Fruit fly (Drosophila melanogaster) whole organism, adult: ENCODE data around the gene whe.

Source experiments
- CG11617 ChIP-seq: fragments of 200-800 bp; sonication (Bioruptor generic); optimal IDR thresholded peaks from 2 replicates; lab custom pipeline; 2017; ENCODE audit warnings: mild to moderate bottlenecking, missing biosample characterization, missing genetic modification reagents, missing genetic modification characterization
- CG1620 ChIP-seq: fragments of 200-800 bp; sonication (Bioruptor generic); optimal IDR thresholded peaks from 2 replicates; lab custom pipeline; 2016; ENCODE audit warnings: missing biosample characterization, missing genetic modification characterization
- Clk ChIP-seq: fragments of 200-800 bp; sonication (Bioruptor generic); optimal IDR thresholded peaks from 2 replicates; lab custom pipeline; 2017; ENCODE audit warnings: missing biosample characterization, missing genetic modification characterization
- Mnt ChIP-seq: fragments of 200-800 bp; sonication (Bioruptor generic); optimal IDR thresholded peaks from 2 replicates; lab custom pipeline; 2016; ENCODE audit warnings: missing biosample characterization, mild to moderate bottlenecking, missing genetic modification characterization
- cic ChIP-seq: fragments of 200-800 bp; sonication (Bioruptor generic); optimal IDR thresholded peaks from 2 replicates; lab custom pipeline; 2017; ENCODE audit warnings: missing biosample characterization, mild to moderate bottlenecking, missing genetic modification characterization, moderate library complexity
- kay ChIP-seq: fragments of 200-800 bp; sonication (Bioruptor generic); peaks from one replicate; lab custom pipeline; 2016; ENCODE audit warnings: missing biosample characterization, missing genetic modification characterization, borderline replicate concordance
- pad ChIP-seq: fragments of 200-800 bp; sonication (Bioruptor generic); optimal IDR thresholded peaks from 3 replicates; lab custom pipeline; 2017; ENCODE audit warnings: missing biosample characterization, missing genetic modification characterization, mild to moderate bottlenecking, moderate library complexity, missing genetic modification reagents
- tj ChIP-seq: fragments of 200-800 bp; sonication (Bioruptor generic); optimal IDR thresholded peaks from 3 replicates; lab custom pipeline; 2017; ENCODE audit warnings: missing biosample characterization, mild to moderate bottlenecking, missing genetic modification characterization, moderate library complexity

DNA sequence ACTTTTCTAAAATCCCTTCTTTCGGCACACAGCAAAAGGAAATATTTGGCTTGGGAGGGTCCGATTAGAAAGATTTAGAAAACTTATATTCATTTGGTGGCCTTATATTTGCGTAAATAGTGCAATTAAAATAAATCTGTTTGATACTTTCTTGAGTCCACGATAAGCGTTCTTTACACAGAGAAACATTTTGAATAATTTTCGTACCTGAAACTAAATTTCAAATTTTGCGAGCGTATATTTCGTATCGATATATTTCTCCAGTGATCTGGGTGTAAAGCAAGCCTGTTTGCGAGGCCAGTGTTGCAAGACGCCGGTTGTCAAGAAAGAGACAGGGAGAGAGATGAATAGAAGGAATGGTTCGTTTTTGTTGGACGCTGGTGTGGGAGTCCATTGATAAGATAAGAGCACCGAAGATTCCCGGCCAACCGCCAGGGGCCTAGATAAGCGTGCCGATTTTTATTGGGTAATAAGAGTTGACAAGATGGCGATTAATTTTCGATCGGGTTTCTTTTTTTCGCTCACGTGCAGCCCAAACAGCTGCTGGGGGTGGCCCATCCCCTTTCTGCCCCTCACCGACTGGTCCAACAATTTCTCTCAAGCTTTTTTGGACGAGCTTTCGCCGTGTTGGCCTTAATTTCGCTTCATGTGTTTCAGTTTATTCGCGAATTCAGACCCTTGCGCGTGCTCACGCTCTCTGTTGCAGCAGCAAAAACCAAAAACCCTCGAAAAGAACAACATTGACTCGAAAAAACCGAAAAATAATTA lies 28.7 kb downstream of the whe start, which contains the start of gene slgA:
- TF ChIP-seq kay (GFP tag; lab: Kevin White, UChicago) (peak; percentile 51), pad (GFP tag; lab: Kevin White, UChicago) (peak; percentile 84), cic (GFP tag; lab: Kevin White, UChicago) (peak; percentile 44), Mnt (GFP tag; lab: Kevin White, UChicago) (peak; percentile 83), Clk (peak; percentile 40), CG1620 (GFP tag; lab: Kevin White, UChicago) (peak; percentile 83), tj (GFP tag; lab: Kevin White, UChicago) (no peak), CG11617 (GFP tag; lab: Kevin White, UChicago) (no peak)
